Fruit fly (Drosophila melanogaster): Measurements from ENCODE around the gene CG33644.

CG33644 gene

DNA sequence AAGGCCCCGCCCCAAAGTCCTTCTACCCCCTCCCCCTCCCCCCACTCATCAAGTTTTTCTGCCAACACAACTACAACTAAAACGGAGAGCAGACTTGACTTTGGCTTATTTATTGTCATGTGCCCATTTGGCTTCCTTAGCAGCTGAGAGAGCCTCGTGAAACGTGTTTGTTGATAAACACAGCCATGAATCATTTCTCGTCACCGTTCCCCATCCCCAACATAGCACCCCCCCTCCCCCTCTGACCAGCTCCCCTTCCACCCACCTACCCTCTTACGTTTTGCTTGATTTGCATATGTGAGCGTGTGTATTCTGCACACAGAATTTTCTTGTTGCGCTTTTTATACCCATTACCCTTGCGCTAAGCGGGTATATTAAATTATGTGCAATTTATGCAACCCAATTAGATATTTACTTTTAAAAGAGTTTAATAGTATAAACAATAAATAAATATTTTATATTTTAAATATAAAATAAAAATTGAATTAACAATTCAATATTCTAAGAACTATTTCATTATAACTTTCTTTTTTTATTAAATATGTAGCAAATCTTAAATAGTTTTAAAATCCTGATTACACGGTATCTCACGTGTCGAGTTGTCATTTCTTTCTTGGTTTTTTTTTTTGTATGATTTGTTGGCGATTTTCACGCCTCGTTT is 40.0 kb downstream of the CG33644 start:
- TF ChIP-seq br (GFP tag; optimal IDR thresholded peaks at IDR 0.05): no peak
- TF ChIP-seq h (GFP tag; optimal IDR thresholded peaks at IDR 0.05): peak; percentile 2
- TF ChIP-seq tai (GFP tag; optimal IDR thresholded peaks at IDR 0.05): no peak
- TF ChIP-seq Sp1 (GFP tag; optimal IDR thresholded peaks at IDR 0.05): peak; percentile 42
- TF ChIP-seq fru (GFP tag; optimal IDR thresholded peaks at IDR 0.05): peak; percentile 17
- TF ChIP-seq OdsH (GFP tag; optimal IDR thresholded peaks at IDR 0.05): no peak
- TF ChIP-seq dmrt93B (GFP tag; optimal IDR thresholded peaks at IDR 0.05): peak; percentile 13
- no peak for TF ChIP-seq jim (GFP tag; optimal IDR thresholded peaks at IDR 0.05)
- no peak for TF ChIP-seq brk (GFP tag; optimal IDR thresholded peaks at IDR 0.05)
- TF ChIP-seq woc (GFP tag; optimal IDR thresholded peaks at IDR 0.05): peak; percentile 23
- no peak for TF ChIP-seq Dfd (GFP tag; optimal IDR thresholded peaks at IDR 0.05)
- TF ChIP-seq sv (GFP tag; optimal IDR thresholded peaks at IDR 0.05): no peak
- peak in 1 of 2 experiments; percentile 30 for TF ChIP-seq foxo (GFP tag; optimal IDR thresholded peaks at IDR 0.05)
- no peak for TF ChIP-seq CrebA (GFP tag; optimal IDR thresholded peaks at IDR 0.05; ENCODE audit: borderline replicate concordance)
- TF ChIP-seq psq (GFP tag; optimal IDR thresholded peaks at IDR 0.05): peak; percentile 46
- TF ChIP-seq HLH106 (tag; optimal IDR thresholded peaks at IDR 0.05): peak; percentile 48

Data from whole organism, wandering third instar larva.